Worm (Caenorhabditis elegans) whole organism, L3 larva: Measurements from ENCODE around the gene ZC404.16.
A peak's percentile ranks its signal among the peaks of the same experiment; 100 is the strongest.

Experiments
- R02D3.7 ChIP-seq: fragments of 150-350 bp; optimal IDR thresholded peaks from 2 replicates; lab custom pipeline; 2014; ENCODE audit warnings: missing biosample characterization, missing genetic modification characterization
- ZK546.5 ChIP-seq: sonication (generic microtip); optimal IDR thresholded peaks from 2 replicates; lab custom pipeline; 2017; ENCODE audit warnings: missing biosample characterization, missing genetic modification characterization
- aly-2 ChIP-seq: fragments of 150-350 bp; optimal IDR thresholded peaks from 2 replicates; lab custom pipeline; 2014; ENCODE audit warnings: missing biosample characterization, missing genetic modification characterization
- ama-1 ChIP-seq: fragments of 150-350 bp; optimal IDR thresholded peaks from 2 replicates; lab custom pipeline; 2018
- ceh-16 ChIP-seq: sonication (generic microtip); optimal IDR thresholded peaks from 2 replicates; lab custom pipeline; 2017; ENCODE audit warnings: missing biosample characterization, missing genetic modification characterization
- ceh-28 ChIP-seq: fragments of 150-350 bp; optimal IDR thresholded peaks from 2 replicates; lab custom pipeline; 2014; ENCODE audit warnings: missing biosample characterization, missing genetic modification reagents, missing genetic modification characterization
- ceh-82 ChIP-seq: fragments of 150-350 bp; optimal IDR thresholded peaks from 2 replicates; lab custom pipeline; 2014; ENCODE audit warnings: missing biosample characterization, missing genetic modification characterization
- ceh-9 ChIP-seq: sonication (generic microtip); optimal IDR thresholded peaks from 2 replicates; lab custom pipeline; 2018; ENCODE audit warnings: missing biosample characterization, missing genetic modification characterization
- egl-27 ChIP-seq: sonication (generic microtip); optimal IDR thresholded peaks from 4 replicates; lab custom pipeline; 2017; ENCODE audit warnings: missing biosample characterization, missing genetic modification reagents, missing genetic modification characterization
- elt-1 ChIP-seq: fragments of 150-350 bp; optimal IDR thresholded peaks from 2 replicates; lab custom pipeline; 2014; ENCODE audit warnings: missing biosample characterization, missing genetic modification characterization
- elt-2 ChIP-seq: sonication (generic microtip); optimal IDR thresholded peaks from 2 replicates; lab custom pipeline; 2016; ENCODE audit warnings: missing genetic modification reagents, mild to moderate bottlenecking, missing genetic modification characterization, missing compliant biosample characterization
- elt-3 ChIP-seq, 3 experiments: fragments of 150-350 bp in 1 of 3; sonication (generic microtip) in 2 of 3; optimal IDR thresholded peaks; 2 replicates in 2 of 3; 4 replicates in 1 of 3; lab custom pipeline; 2014 to 2017; ENCODE audit warnings: missing biosample characterization in 3 of 3, missing genetic modification characterization in 3 of 3
- eor-1 ChIP-seq, 2 experiments: fragments of 150-350 bp; optimal IDR thresholded peaks; 2 replicates each; lab custom pipeline; 2014 to 2018; ENCODE audit warnings: missing biosample characterization in 2 of 2, missing genetic modification characterization in 2 of 2
- fkh-10 ChIP-seq: sonication (generic microtip); optimal IDR thresholded peaks from 2 replicates; lab custom pipeline; 2017; ENCODE audit warnings: missing biosample characterization, missing genetic modification reagents, missing genetic modification characterization
- fkh-2 ChIP-seq: fragments of 150-350 bp; optimal IDR thresholded peaks from 2 replicates; lab custom pipeline; 2014; ENCODE audit warnings: missing biosample characterization, missing genetic modification reagents, missing genetic modification characterization
- fos-1 ChIP-seq: fragments of 150-350 bp; optimal IDR thresholded peaks from 2 replicates; lab custom pipeline; 2014; ENCODE audit warnings: missing biosample characterization, missing genetic modification characterization
- hmg-11 ChIP-seq: sonication (generic microtip); optimal IDR thresholded peaks from 2 replicates; lab custom pipeline; 2016; ENCODE audit warnings: missing genetic modification characterization, missing compliant biosample characterization
- jun-1 ChIP-seq: fragments of 150-350 bp; optimal IDR thresholded peaks from 2 replicates; lab custom pipeline; 2014; ENCODE audit warnings: missing biosample characterization, missing genetic modification reagents, missing genetic modification characterization
- lin-15B ChIP-seq: fragments of 150-350 bp; optimal IDR thresholded peaks from 2 replicates; lab custom pipeline; 2014; ENCODE audit warnings: missing biosample characterization, missing genetic modification characterization
- lin-39 ChIP-seq: fragments of 150-350 bp; optimal IDR thresholded peaks from 2 replicates; lab custom pipeline; 2018; ENCODE audit warnings: missing biosample characterization, missing genetic modification reagents, missing genetic modification characterization
- lsy-12 ChIP-seq: sonication (generic microtip); optimal IDR thresholded peaks from 2 replicates; lab custom pipeline; 2016; ENCODE audit warnings: mild to moderate bottlenecking, missing genetic modification characterization, missing compliant biosample characterization
- mdl-1 ChIP-seq: fragments of 150-350 bp; optimal IDR thresholded peaks from 2 replicates; lab custom pipeline; 2014; ENCODE audit warnings: missing biosample characterization, missing genetic modification characterization
- mml-1 ChIP-seq: fragments of 150-350 bp; sonication (generic microtip); optimal IDR thresholded peaks from 3 replicates; lab custom pipeline; 2014; ENCODE audit warnings: missing biosample characterization, missing genetic modification characterization
- nfya-1 ChIP-seq: sonication (generic microtip); optimal IDR thresholded peaks from 2 replicates; lab custom pipeline; 2017; ENCODE audit warnings: missing genetic modification characterization, mild to moderate bottlenecking, missing compliant biosample characterization, antibody characterized with exemption, moderate library complexity; ENCODE audit not compliant: insufficient read depth
- nhr-11 ChIP-seq: fragments of 150-350 bp; optimal IDR thresholded peaks from 2 replicates; lab custom pipeline; 2014; ENCODE audit warnings: missing biosample characterization, missing genetic modification characterization
- nhr-12 ChIP-seq: fragments of 150-350 bp; optimal IDR thresholded peaks from 2 replicates; lab custom pipeline; 2014; ENCODE audit warnings: missing biosample characterization, missing genetic modification characterization
- nhr-237 ChIP-seq: fragments of 150-350 bp; optimal IDR thresholded peaks from 2 replicates; lab custom pipeline; 2014; ENCODE audit warnings: missing biosample characterization, missing genetic modification characterization
- nhr-43 ChIP-seq: sonication (generic microtip); optimal IDR thresholded peaks from 2 replicates; lab custom pipeline; 2016; ENCODE audit warnings: mild to moderate bottlenecking, missing genetic modification characterization, missing compliant biosample characterization; ENCODE audit not compliant: poor library complexity, severe bottlenecking
- nhr-67 ChIP-seq: fragments of 150-350 bp; optimal IDR thresholded peaks from 2 replicates; lab custom pipeline; 2014; ENCODE audit warnings: missing biosample characterization, missing genetic modification characterization
- nhr-77 ChIP-seq: fragments of 150-350 bp; optimal IDR thresholded peaks from 2 replicates; lab custom pipeline; 2014; ENCODE audit warnings: missing biosample characterization, missing genetic modification characterization
- pha-4 ChIP-seq: fragments of 150-350 bp; optimal IDR thresholded peaks from 2 replicates; lab custom pipeline; 2014; ENCODE audit warnings: missing biosample characterization, missing genetic modification reagents, missing genetic modification characterization
- skn-1 ChIP-seq: fragments of 150-350 bp; optimal IDR thresholded peaks from 2 replicates; lab custom pipeline; 2014; ENCODE audit warnings: missing biosample characterization, missing genetic modification characterization
- snpc-4 ChIP-seq: fragments of 150-350 bp; optimal IDR thresholded peaks from 2 replicates; lab custom pipeline; 2014; ENCODE audit warnings: missing biosample characterization, missing genetic modification characterization
- tbx-2 ChIP-seq: sonication (generic microtip); optimal IDR thresholded peaks from 2 replicates; lab custom pipeline; 2016; ENCODE audit warnings: mild to moderate bottlenecking, missing genetic modification characterization, missing compliant biosample characterization
- unc-39 ChIP-seq: sonication (generic microtip); optimal IDR thresholded peaks from 4 replicates; lab custom pipeline; 2017; ENCODE audit warnings: missing biosample characterization, missing genetic modification characterization
- unc-62 ChIP-seq: fragments of 150-350 bp; sonication (generic microtip); optimal IDR thresholded peaks from 4 replicates; lab custom pipeline; 2014; ENCODE audit warnings: missing biosample characterization, missing genetic modification reagents, missing genetic modification characterization
- zag-1 ChIP-seq: fragments of 150-350 bp; optimal IDR thresholded peaks from 2 replicates; lab custom pipeline; 2014; ENCODE audit warnings: missing biosample characterization, missing genetic modification characterization
- ztf-11 ChIP-seq: fragments of 150-350 bp; optimal IDR thresholded peaks from 2 replicates; lab custom pipeline; 2014; ENCODE audit warnings: missing biosample characterization, missing genetic modification characterization
- ztf-4 ChIP-seq: fragments of 150-350 bp; optimal IDR thresholded peaks from 2 replicates; lab custom pipeline; 2014; ENCODE audit warnings: missing biosample characterization, missing genetic modification characterization

Gene ZC404.16

ce11 chrV:6775708-6776107 is 2.1 kb upstream of the ZC404.16 start, which contains the start of gene srh-28:
TSS of gene srh-28 (minus strand) at chrV:6775808.
- TF ChIP-seq lin-15B (no peak), aly-2 (no peak), mdl-1 (tag; lab: Kevin White, UChicago) (no peak), snpc-4 (no peak), ceh-82 (tag; lab: Kevin White, UChicago) (no peak), ZK546.5 (tag; lab: Kevin White, UChicago) (no peak), fos-1 (no peak), nhr-237 (no peak), ceh-16 (tag; lab: Kevin White, UChicago) (no peak), nhr-67 (tag; lab: Kevin White, UChicago) (no peak), nhr-11 (tag; lab: Kevin White, UChicago) (no peak), nhr-77 (no peak), elt-2 (no peak), egl-27 (tag; lab: Kevin White, UChicago) (no peak), ztf-11 (tag; lab: Kevin White, UChicago) (no peak), fkh-2 (tag; lab: Kevin White, UChicago) (no peak), nfya-1 (tag; lab: Kevin White, UChicago) (no peak), mml-1 (tag; lab: Kevin White, UChicago) (no peak)

ce11 chrV:6771645-6772044 is 2.0 kb downstream of the ZC404.16 start, which contains the start of gene srh-30:
TSS of gene srh-30 (minus strand) at chrV:6771745.
- TF ChIP-seq ama-1 (lab: Kevin White, UChicago) (no peak), ceh-9 (tag; lab: Kevin White, UChicago) (no peak), hmg-11 (tag; lab: Kevin White, UChicago) (no peak), zag-1 (tag; lab: Kevin White, UChicago) (no peak), jun-1 (tag; lab: Kevin White, UChicago) (no peak), pha-4 (tag; lab: Kevin White, UChicago) (no peak), ceh-82 (tag; lab: Kevin White, UChicago) (no peak), skn-1 (no peak), aly-2 (no peak), eor-1 (tag; optimal IDR thresholded peaks at IDR 0.05; lab: Kevin White, UChicago) (no peak), tbx-2 (tag; lab: Kevin White, UChicago) (no peak), fos-1 (no peak), ztf-4 (tag; lab: Kevin White, UChicago) (no peak), unc-62 (GFP tag; lab: Kevin White, UChicago) (no peak), R02D3.7 (no peak), lin-15B (no peak)
- TF ChIP-seq, all 47 proteins: peak for 0

ce11 chrV:6769440-6769839 is 4.2 kb downstream of the ZC404.16 start:
- no peak for TF ChIP-seq ceh-9 (tag; lab: Kevin White, UChicago)
- no peak for TF ChIP-seq unc-39 (tag; lab: Kevin White, UChicago)
- TF ChIP-seq ztf-11 (tag; lab: Kevin White, UChicago) = no peak
- no peak for TF ChIP-seq ceh-82 (tag; lab: Kevin White, UChicago)
- TF ChIP-seq tbx-2 (tag; lab: Kevin White, UChicago) = no peak
- no peak for TF ChIP-seq ztf-4 (tag; lab: Kevin White, UChicago)
- no peak for TF ChIP-seq aly-2
- no peak for TF ChIP-seq eor-1 (tag; optimal IDR thresholded peaks at IDR 0.05; lab: Kevin White, UChicago)
- no peak for TF ChIP-seq zag-1 (tag; lab: Kevin White, UChicago)
- no peak for TF ChIP-seq ceh-28 (tag; lab: Kevin White, UChicago)

ce11 chrV:6768452-6768929 is 5.1 kb downstream of the ZC404.16 start, which contains the start of the genes T25F10.1 and clik-1:
TSS of gene T25F10.1 (plus strand) at chrV:6768502.
TSS of gene clik-1 (minus strand) at chrV:6768732.
- TF ChIP-seq eor-1 (tag; optimal IDR thresholded peaks at IDR 0.05; lab: Kevin White, UChicago) (no peak), elt-2 (no peak), nfya-1 (tag; lab: Kevin White, UChicago) (peak; percentile 17), lin-39 (tag; lab: Kevin White, UChicago) (no peak), nhr-12 (tag; lab: Kevin White, UChicago) (no peak)

ce11 chrV:6767576-6767975 is 6.1 kb downstream of the ZC404.16 start:
- TF ChIP-seq snpc-4 (no peak), fkh-10 (GFP tag; lab: Kevin White, UChicago) (no peak), tbx-2 (tag; lab: Kevin White, UChicago) (no peak), nhr-237 (no peak), elt-1 (no peak), elt-3 (tag; optimal IDR thresholded peaks at IDR 0.05; lab: Kevin White, UChicago) (no peak), hmg-11 (tag; lab: Kevin White, UChicago) (no peak), nhr-67 (tag; lab: Kevin White, UChicago) (no peak), zag-1 (tag; lab: Kevin White, UChicago) (no peak), nhr-43 (no peak), nhr-11 (tag; lab: Kevin White, UChicago) (no peak), lsy-12 (no peak), pha-4 (tag; lab: Kevin White, UChicago) (no peak), ztf-11 (tag; lab: Kevin White, UChicago) (no peak), unc-62 (GFP tag; lab: Kevin White, UChicago) (no peak), unc-39 (tag; lab: Kevin White, UChicago) (no peak), aly-2 (no peak), ceh-82 (tag; lab: Kevin White, UChicago) (no peak), lin-15B (no peak)
- TF ChIP-seq, all 47 proteins: peak for 0
